Fruit fly (Drosophila melanogaster) whole organism, embryonic: ENCODE results near the gene CG42671.

Experiments
- chinmo ChIP-seq: fragments of 200-800 bp; sonication (Bioruptor generic); IDR thresholded peaks from 4 replicates; pipeline ENCODE4 v1.3.6; 2022; ENCODE audit warnings: missing biosample characterization, missing genetic modification characterization; ENCODE audit not compliant: partially characterized antibody
- sqz ChIP-seq: fragments of 200-800 bp; sonication (Bioruptor generic); optimal IDR thresholded peaks from 3 replicates; lab custom pipeline; 2018; ENCODE audit warnings: missing biosample characterization, mild to moderate bottlenecking, missing genetic modification characterization
- vvl ChIP-seq: fragments of 200-800 bp; sonication (Bioruptor generic); IDR thresholded peaks from 2 replicates; pipeline ENCODE4 v1.3.6; 2022; ENCODE audit warnings: missing biosample characterization, missing genetic modification characterization

- TF ChIP-seq sqz (no peak), chinmo (GFP tag; lab: Robert Waterston, UW) (no peak), vvl (no peak)
Measured at dm6 chr3L:11198375-11198774, 15.9 kb upstream of the CG42671 start.
